Worm (Caenorhabditis elegans): ENCODE results near the gene tofu-6.

The tofu-6 gene

ce11 chrII:5426054-5426453, 5.0 kb downstream of the tofu-6 start (continued):
- TF ChIP-seq lin-13 (GFP tag; optimal IDR thresholded peaks at IDR 0.05) = peak; percentile 37
- TF ChIP-seq egl-13 (tag; optimal IDR thresholded peaks at IDR 0.05) = no peak

DNA sequence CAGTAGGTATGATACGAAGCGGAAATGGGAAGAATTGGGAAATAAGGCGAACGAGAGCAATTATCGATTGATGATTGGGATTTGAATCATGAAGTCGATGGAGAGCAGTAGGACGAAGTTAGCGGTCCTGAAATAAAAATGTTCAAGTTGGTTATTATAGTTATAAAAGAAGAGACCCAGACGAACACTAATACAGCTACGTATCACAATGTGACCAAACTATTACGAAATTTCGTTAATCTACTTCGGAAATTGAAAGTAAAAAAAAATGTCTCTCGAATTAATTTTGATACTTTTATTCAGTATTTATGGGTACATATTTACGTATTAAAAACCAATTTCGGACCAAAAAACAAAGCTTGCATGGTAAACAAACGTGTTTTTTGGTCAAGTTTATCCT, 5.4 kb downstream of the tofu-6 start:
- TF ChIP-seq lin-15B (tag; optimal IDR thresholded peaks at IDR 0.05) (no peak), nhr-85 (tag) (peak; percentile 12), Y116A8C.19 (tag; optimal IDR thresholded peaks at IDR 0.05; ENCODE audit: borderline replicate concordance) (no peak), xbp-1 (tag; optimal IDR thresholded peaks at IDR 0.05) (no peak), mab-9 (GFP tag; IDR thresholded peaks at IDR 0.05) (no peak)

DNA sequence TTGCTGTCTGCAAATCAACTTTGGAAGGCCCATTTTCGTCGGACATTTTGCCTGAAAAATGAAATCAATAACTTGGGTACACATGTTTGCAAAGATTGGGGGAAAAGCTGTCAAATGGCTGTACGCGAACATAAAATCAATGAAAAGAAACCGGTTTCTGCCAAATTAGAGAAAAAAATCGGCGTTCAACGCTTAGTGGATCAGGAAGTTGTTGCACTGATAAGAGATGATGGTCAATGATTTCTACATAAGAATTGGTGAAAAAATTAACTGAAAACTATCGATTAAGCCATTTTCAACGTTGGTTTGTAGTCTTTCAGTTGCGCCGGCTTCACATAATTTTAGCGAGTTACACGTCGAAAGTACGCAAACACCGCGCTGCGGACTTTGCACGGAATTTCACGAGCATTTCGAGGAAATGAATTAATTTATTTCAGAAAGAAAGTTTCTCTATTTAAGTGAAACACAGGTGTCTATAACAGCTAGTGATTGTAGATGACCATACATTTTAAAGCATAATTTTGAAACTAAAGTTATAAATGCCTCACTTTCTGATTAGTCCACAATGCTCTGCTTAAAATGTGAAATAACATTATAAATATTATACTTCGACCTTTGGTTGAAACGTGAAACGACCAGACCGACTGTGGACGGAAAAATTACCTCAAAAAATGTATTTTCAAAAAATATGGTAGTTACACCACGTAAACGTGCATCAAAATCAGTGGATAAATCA, 8.6 kb downstream of the tofu-6 start, which contains the start of the genes F07F6.4 and F07F6.2:
Gene F07F6.4, minus strand, starts transcription at position 51 of the 736 bp plus-strand sequence.
Gene F07F6.2, plus strand, starts transcription at position 686 of the 736 bp plus-strand sequence.
- TF ChIP-seq elt-2 (tag; optimal IDR thresholded peaks at IDR 0.05) (no peak), hlh-4 (tag; optimal IDR thresholded peaks at IDR 0.05) (no peak), ztf-11 (tag; optimal IDR thresholded peaks at IDR 0.05) (no peak), grh-1 (GFP tag; IDR thresholded peaks at IDR 0.05) (no peak), efl-1 (optimal IDR thresholded peaks at IDR 0.05) (peak; percentile 40 to 55), efl-1 (GFP tag; optimal IDR thresholded peaks at IDR 0.05 in 1 of 2) (peak; percentile 56 to 89), ceh-90 (tag; optimal IDR thresholded peaks at IDR 0.05) (no peak), nhr-28 (tag; optimal IDR thresholded peaks at IDR 0.05) (no peak), unc-98 (GFP tag; IDR thresholded peaks at IDR 0.05) (no peak), lsy-2 (tag; optimal IDR thresholded peaks at IDR 0.05) (peak in 1 of 2 experiments; percentile 15), ztf-4 (tag; optimal IDR thresholded peaks at IDR 0.05) (no peak), nhr-12 (tag; optimal IDR thresholded peaks at IDR 0.05) (no peak), fkh-10 (GFP tag; optimal IDR thresholded peaks at IDR 0.05) (no peak), skn-1 (tag; optimal IDR thresholded peaks at IDR 0.05) (peak; percentile 19), sox-4 (tag; optimal IDR thresholded peaks at IDR 0.05) (no peak), pax-3 (tag; optimal IDR thresholded peaks at IDR 0.05) (no peak), unc-86 (tag; optimal IDR thresholded peaks at IDR 0.05) (no peak), pag-3 (tag; optimal IDR thresholded peaks at IDR 0.05; ENCODE audit: borderline replicate concordance, insufficient read depth) (no peak), zip-4 (GFP tag; optimal IDR thresholded peaks at IDR 0.05) (no peak), sptf-1 (tag; optimal IDR thresholded peaks at IDR 0.05) (no peak), ceh-82 (tag; optimal IDR thresholded peaks at IDR 0.05) (peak in 1 of 3 experiments; percentile 31), egl-27 (tag; optimal IDR thresholded peaks at IDR 0.05) (no peak), xbp-1 (tag; optimal IDR thresholded peaks at IDR 0.05) (peak; percentile 68), ceh-88 (GFP tag; IDR thresholded peaks at IDR 0.05) (no peak), F16B12.6 (tag; optimal IDR thresholded peaks at IDR 0.05) (peak; percentile 92), irx-1 (tag; optimal IDR thresholded peaks at IDR 0.05) (no peak), Y116A8C.19 (tag; optimal IDR thresholded peaks at IDR 0.05; ENCODE audit: borderline replicate concordance) (no peak), unc-30 (tag; optimal IDR thresholded peaks at IDR 0.05) (no peak), mef-2 (tag; optimal IDR thresholded peaks at IDR 0.05) (no peak), mep-1 (tag; optimal IDR thresholded peaks at IDR 0.05) (no peak), nhr-47 (tag; optimal IDR thresholded peaks at IDR 0.05) (peak; percentile 2), nhr-71 (tag; optimal IDR thresholded peaks at IDR 0.05) (peak; percentile 32), vab-15 (tag; optimal IDR thresholded peaks at IDR 0.05) (no peak), blmp-1 (tag; optimal IDR thresholded peaks at IDR 0.05) (peak; percentile 34), lin-13 (GFP tag; optimal IDR thresholded peaks at IDR 0.05) (no peak), ceh-63 (GFP tag; optimal IDR thresholded peaks at IDR 0.05) (no peak), nhr-11 (tag; optimal IDR thresholded peaks at IDR 0.05) (no peak), fos-1 (tag; optimal IDR thresholded peaks at IDR 0.05) (no peak), aha-1 (tag; optimal IDR thresholded peaks at IDR 0.05) (no peak), ceh-8 (GFP tag; optimal IDR thresholded peaks at IDR 0.05) (no peak), ces-1 (GFP tag; optimal IDR thresholded peaks at IDR 0.05) (no peak), hlh-17 (GFP tag; optimal IDR thresholded peaks at IDR 0.05; ENCODE audit: borderline replicate concordance) (no peak), nhr-90 (tag; optimal IDR thresholded peaks at IDR 0.05; ENCODE audit: poor library complexity) (no peak), C34B4.2 (tag; optimal IDR thresholded peaks at IDR 0.05) (no peak)

Measured in whole organism, L1 larva.